Fruit fly (Drosophila melanogaster): ENCODE data around the gene CG31752.

DNA sequence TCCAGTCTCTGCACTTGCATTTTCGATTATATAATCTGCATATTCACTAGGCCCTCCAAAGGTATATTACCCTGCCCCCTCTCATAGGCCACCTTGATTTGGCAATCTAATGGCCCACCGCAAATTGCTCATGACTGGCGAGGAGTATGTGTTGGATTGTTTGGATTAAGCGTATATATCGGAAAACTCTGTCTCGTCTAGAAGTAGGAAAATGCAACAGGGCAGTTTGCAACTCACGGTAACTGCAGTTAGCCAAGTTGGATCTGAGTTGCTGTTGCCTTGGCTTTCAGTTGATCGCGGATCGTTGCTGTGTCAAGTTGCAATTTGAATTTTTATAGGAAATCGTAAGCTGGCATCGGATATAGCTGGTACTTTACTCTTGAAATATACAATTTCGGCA is 22.1 kb downstream of the CG31752 start, which contains the start of gene Ugt36F1:
- TF ChIP-seq insv (optimal IDR thresholded peaks at IDR 0.05) = no peak
- TF ChIP-seq ttk (optimal IDR thresholded peaks at IDR 0.05) = no peak
- no peak for TF ChIP-seq psq (optimal IDR thresholded peaks at IDR 0.05)
- no peak for TF ChIP-seq Sin3A (optimal IDR thresholded peaks at IDR 0.05)

All from Kc167 (cell line).